Fruit fly (Drosophila melanogaster) whole organism, embryonic: ENCODE results near the gene CG3603.

ENCODE experiments used
- Abd-B ChIP-seq: fragments of 200-800 bp; sonication (Bioruptor generic); optimal IDR thresholded peaks from 2 replicates; lab custom pipeline; 2018; ENCODE audit warnings: missing biosample characterization, mild to moderate bottlenecking, missing genetic modification characterization, moderate library complexity
- Antp ChIP-seq: fragments of 200-800 bp; sonication (Bioruptor generic); optimal IDR thresholded peaks from 3 replicates; lab custom pipeline; 2016; ENCODE audit warnings: missing biosample characterization, missing genetic modification characterization
- Awh ChIP-seq: fragments of 200-800 bp; sonication (Bioruptor generic); IDR thresholded peaks from 2 replicates; pipeline ENCODE4, ENCODE4 v1.3.6; 2022; ENCODE audit warnings: missing biosample characterization, missing genetic modification characterization
- B-H2 ChIP-seq: fragments of 200-800 bp; sonication (Bioruptor generic); optimal IDR thresholded peaks from 2 replicates; lab custom pipeline; 2018; ENCODE audit warnings: missing biosample characterization, mild to moderate bottlenecking, missing genetic modification characterization
- Bgb ChIP-seq: fragments of 200-800 bp; sonication (Bioruptor generic); IDR thresholded peaks from 2 replicates; pipeline ENCODE4 v1.3.6; 2022; ENCODE audit warnings: missing biosample characterization, missing genetic modification characterization; ENCODE audit not compliant: partially characterized antibody
- BtbVII ChIP-seq: fragments of 200-800 bp; sonication (Bioruptor generic); optimal IDR thresholded peaks from 3 replicates; lab custom pipeline; 2017; ENCODE audit warnings: missing biosample characterization, mild to moderate bottlenecking, missing genetic modification characterization
- CG10979 ChIP-seq: fragments of 200-800 bp; sonication (Bioruptor generic); optimal IDR thresholded peaks from 2 replicates; lab custom pipeline; 2018; ENCODE audit warnings: missing biosample characterization, mild to moderate bottlenecking, missing genetic modification characterization, moderate library complexity
- CG11093 ChIP-seq: fragments of 200-800 bp; sonication (Bioruptor generic); IDR thresholded peaks from 3 replicates; pipeline ENCODE4 v1.3.6; 2022; ENCODE audit warnings: missing biosample characterization, missing genetic modification characterization
- CG12071 ChIP-seq: fragments of 200-800 bp; sonication (Bioruptor generic); optimal IDR thresholded peaks from 3 replicates; lab custom pipeline; 2018; ENCODE audit warnings: missing biosample characterization, mild to moderate bottlenecking, missing genetic modification characterization
- CG12219 ChIP-seq: fragments of 200-800 bp; sonication (Bioruptor generic); optimal IDR thresholded peaks from 3 replicates; lab custom pipeline; 2018; ENCODE audit warnings: missing biosample characterization, mild to moderate bottlenecking, missing genetic modification characterization
- CG13424 ChIP-seq: fragments of 200-800 bp; sonication (Bioruptor generic); optimal IDR thresholded peaks from 2 replicates; lab custom pipeline; 2019; ENCODE audit warnings: missing biosample characterization, mild to moderate bottlenecking, missing genetic modification characterization, moderate library complexity
- CG13775 ChIP-seq: fragments of 200-800 bp; sonication (Bioruptor generic); optimal IDR thresholded peaks from 3 replicates; lab custom pipeline; 2017; ENCODE audit warnings: missing biosample characterization, mild to moderate bottlenecking, missing genetic modification characterization
- CG14050 ChIP-seq: fragments of 200-800 bp; sonication (Bioruptor generic); IDR thresholded peaks from 3 replicates; pipeline ENCODE4 v1.3.6; 2022; ENCODE audit warnings: missing biosample characterization, missing genetic modification characterization
- CG14441 ChIP-seq: fragments of 200-800 bp; sonication (Bioruptor generic); IDR thresholded peaks from 2 replicates; pipeline ENCODE4 v1.3.6; 2022; ENCODE audit warnings: missing biosample characterization, missing genetic modification characterization
- CG17328 ChIP-seq: fragments of 200-800 bp; sonication (Bioruptor generic); IDR thresholded peaks from 2 replicates; pipeline ENCODE4 v1.3.6; 2022; ENCODE audit warnings: missing biosample characterization, missing genetic modification characterization
- CG17359 ChIP-seq: fragments of 200-800 bp; sonication (Bioruptor generic); optimal IDR thresholded peaks from 3 replicates; lab custom pipeline; 2018; ENCODE audit warnings: missing biosample characterization, mild to moderate bottlenecking, missing genetic modification characterization, moderate library complexity
- CG18262 ChIP-seq: fragments of 200-800 bp; optimal IDR thresholded peaks from 3 replicates; lab custom pipeline; 2019; ENCODE audit warnings: missing biosample characterization, mild to moderate bottlenecking, missing genetic modification characterization, moderate library complexity
- CG2202 ChIP-seq: fragments of 200-800 bp; sonication (Bioruptor generic); optimal IDR thresholded peaks from 2 replicates; lab custom pipeline; 2018; ENCODE audit warnings: missing biosample characterization, mild to moderate bottlenecking, missing genetic modification characterization
- CG30431 ChIP-seq: fragments of 200-800 bp; sonication (Bioruptor generic); optimal IDR thresholded peaks from 2 replicates; lab custom pipeline; 2017; ENCODE audit warnings: missing biosample characterization, missing genetic modification characterization
- CG32772 ChIP-seq: fragments of 200-800 bp; sonication (Bioruptor generic); IDR thresholded peaks from 2 replicates; pipeline ENCODE4 v1.3.6; 2022; ENCODE audit warnings: missing biosample characterization, missing genetic modification characterization
- CG34224 ChIP-seq: fragments of 200-800 bp; sonication (Bioruptor generic); IDR thresholded peaks from 3 replicates; pipeline ENCODE4 v1.3.6; 2022; ENCODE audit warnings: missing biosample characterization, missing genetic modification characterization; ENCODE audit not compliant: partially characterized antibody
- CG4820 ChIP-seq: fragments of 200-800 bp; sonication (Bioruptor generic); optimal IDR thresholded peaks from 3 replicates; lab custom pipeline; 2016; ENCODE audit warnings: missing biosample characterization, missing genetic modification characterization
- CG5180 ChIP-seq: fragments of 200-800 bp; sonication (Bioruptor generic); optimal IDR thresholded peaks from 3 replicates; lab custom pipeline; 2017; ENCODE audit warnings: missing biosample characterization, missing genetic modification characterization, mild to moderate bottlenecking, moderate library complexity, missing genetic modification reagents
- CG8290 ChIP-seq, 3 experiments: fragments of 200-800 bp; sonication (Bioruptor generic); optimal IDR thresholded peaks; 2 replicates each; lab custom pipeline; 2016 to 2019; ENCODE audit warnings: missing biosample characterization in 3 of 3, missing genetic modification characterization in 3 of 3, mild to moderate bottlenecking in 2 of 3, moderate library complexity in 1 of 3
- CTCF ChIP-seq: fragments of 200-800 bp; sonication (Bioruptor generic); optimal IDR thresholded peaks from 2 replicates; lab custom pipeline; 2017; ENCODE audit warnings: missing biosample characterization, mild to moderate bottlenecking, missing genetic modification characterization, moderate library complexity
- D19A ChIP-seq: fragments of 200-800 bp; optimal IDR thresholded peaks from 3 replicates; lab custom pipeline; 2019; ENCODE audit warnings: missing biosample characterization, mild to moderate bottlenecking, missing genetic modification characterization, moderate library complexity
- Ets65A ChIP-seq: fragments of 200-800 bp; sonication (Bioruptor generic); peaks from one replicate; lab custom pipeline; 2016; ENCODE audit warnings: missing biosample characterization, missing genetic modification characterization
- Ets97D ChIP-seq: fragments of 200-800 bp; sonication (Bioruptor generic); optimal IDR thresholded peaks from 3 replicates; lab custom pipeline; 2016; ENCODE audit warnings: missing biosample characterization, missing genetic modification characterization
- Hand ChIP-seq: fragments of 200-800 bp; sonication (Bioruptor generic); optimal IDR thresholded peaks from 2 replicates; lab custom pipeline; 2017; ENCODE audit warnings: mild to moderate bottlenecking, missing biosample characterization, missing genetic modification reagents, missing genetic modification characterization
- Mad ChIP-seq: fragments of 200-800 bp; sonication (Bioruptor generic); optimal IDR thresholded peaks from 2 replicates; lab custom pipeline; 2016; ENCODE audit warnings: missing biosample characterization, missing genetic modification characterization
- Nf-YC ChIP-seq: fragments of 200-800 bp; optimal IDR thresholded peaks from 3 replicates; lab custom pipeline; 2019; ENCODE audit warnings: missing biosample characterization, mild to moderate bottlenecking, missing genetic modification characterization, moderate library complexity
- Stat92E ChIP-seq, 3 experiments: fragments of >200 bp in 2 of 3; fragments of 200-800 bp in 1 of 3; sonication (Bioruptor generic) in 1 of 3; optimal IDR thresholded peaks; 2 replicates each; lab custom pipeline; 2017 to 2019; ENCODE audit warnings: missing biosample characterization in 3 of 3, missing genetic modification characterization in 3 of 3, mild to moderate bottlenecking in 1 of 3, moderate library complexity in 1 of 3
- YL-1 ChIP-seq: fragments of 200-800 bp; sonication (Bioruptor generic); optimal IDR thresholded peaks from 3 replicates; lab custom pipeline; 2017; ENCODE audit warnings: missing biosample characterization, mild to moderate bottlenecking, missing genetic modification characterization
- amos ChIP-seq: fragments of 200-800 bp; sonication (Bioruptor generic); IDR thresholded peaks from 2 replicates; pipeline ENCODE4 v1.3.6; 2022; ENCODE audit warnings: missing biosample characterization, missing genetic modification characterization; ENCODE audit not compliant: partially characterized antibody
- bab2 ChIP-seq: fragments of 200-800 bp; sonication (Bioruptor generic); optimal IDR thresholded peaks from 2 replicates; lab custom pipeline; 2016; ENCODE audit warnings: missing biosample characterization, missing genetic modification characterization
- bsh ChIP-seq, 2 experiments: fragments of 200-800 bp; sonication (Bioruptor generic); optimal IDR thresholded peaks; 2 replicates each; lab custom pipeline; 2017 to 2018; ENCODE audit warnings: mild to moderate bottlenecking in 2 of 2, missing biosample characterization in 2 of 2, missing genetic modification characterization in 2 of 2, moderate library complexity in 1 of 2
- dysf ChIP-seq: fragments of 200-800 bp; sonication (Bioruptor generic); IDR thresholded peaks from 3 replicates; pipeline ENCODE4 v1.3.6; 2022; ENCODE audit warnings: missing biosample characterization, missing genetic modification characterization
- emc ChIP-seq: fragments of 200-800 bp; sonication (Bioruptor generic); optimal IDR thresholded peaks from 2 replicates; lab custom pipeline; 2016; ENCODE audit warnings: missing biosample characterization, missing genetic modification characterization
- ewg ChIP-seq: fragments of 200-800 bp; sonication (Bioruptor generic); optimal IDR thresholded peaks from 3 replicates; lab custom pipeline; 2017; ENCODE audit warnings: mild to moderate bottlenecking, missing biosample characterization, missing genetic modification reagents, missing genetic modification characterization
- gem ChIP-seq: fragments of 200-800 bp; sonication (Bioruptor generic); optimal IDR thresholded peaks from 2 replicates; lab custom pipeline; 2019; ENCODE audit warnings: missing biosample characterization, mild to moderate bottlenecking, missing genetic modification characterization, moderate library complexity
- hbn ChIP-seq: fragments of 200-800 bp; sonication (Bioruptor generic); IDR thresholded peaks from 2 replicates; pipeline ENCODE4 v1.3.6; 2022; ENCODE audit warnings: missing biosample characterization, missing genetic modification characterization; ENCODE audit not compliant: partially characterized antibody
- jumu ChIP-seq: fragments of 200-800 bp; sonication (Bioruptor generic); optimal IDR thresholded peaks from 3 replicates; lab custom pipeline; 2016; ENCODE audit warnings: missing biosample characterization, missing genetic modification characterization
- ken ChIP-seq: fragments of 200-800 bp; sonication (Bioruptor generic); IDR thresholded peaks from 3 replicates; pipeline ENCODE4 v1.3.6; 2022; ENCODE audit warnings: missing biosample characterization, missing genetic modification characterization
- knrl ChIP-seq: fragments of 200-800 bp; sonication (Bioruptor generic); IDR thresholded peaks from 3 replicates; pipeline ENCODE4 v1.3.6; 2022; ENCODE audit warnings: missing biosample characterization, missing genetic modification characterization; ENCODE audit not compliant: partially characterized antibody
- nmo ChIP-seq: fragments of 200-800 bp; sonication (Bioruptor generic); optimal IDR thresholded peaks from 2 replicates; lab custom pipeline; 2018; ENCODE audit warnings: missing biosample characterization, mild to moderate bottlenecking, missing genetic modification characterization, moderate library complexity
- prd ChIP-seq, 3 experiments: fragments of >200 bp in 2 of 3; fragments of 200-800 bp in 1 of 3; sonication (Bioruptor generic) in 1 of 3; optimal IDR thresholded peaks in 2 of 3; IDR thresholded peaks in 1 of 3; 2 replicates in 2 of 3; 3 replicates in 1 of 3; pipeline versions ENCODE4 v1.3.6 to Lab custom; 2017 to 2022; ENCODE audit warnings: missing biosample characterization in 1 of 3, missing genetic modification characterization in 1 of 3
- schlank ChIP-seq: fragments of 200-800 bp; sonication (Bioruptor generic); optimal IDR thresholded peaks from 2 replicates; lab custom pipeline; 2018; ENCODE audit warnings: missing biosample characterization, mild to moderate bottlenecking, missing genetic modification characterization
- sisA ChIP-seq: fragments of 200-800 bp; sonication (Bioruptor generic); IDR thresholded peaks from 2 replicates; pipeline ENCODE4 v1.3.6; 2022; ENCODE audit warnings: missing biosample characterization, missing genetic modification characterization
- so ChIP-seq: fragments of 200-800 bp; sonication (Bioruptor generic); IDR thresholded peaks from 3 replicates; pipeline ENCODE4 v1.3.6; 2022; ENCODE audit warnings: missing biosample characterization, missing genetic modification characterization
- tll ChIP-seq, 2 experiments: fragments of 200-800 bp in 1 of 2; fragments of >200 bp in 1 of 2; sonication (Bioruptor generic) in 1 of 2; optimal IDR thresholded peaks; 2 replicates each; lab custom pipeline; 2017 to 2019; ENCODE audit warnings: missing biosample characterization in 2 of 2, missing genetic modification characterization in 2 of 2, mild to moderate bottlenecking in 1 of 2, moderate library complexity in 1 of 2

Gene CG3603

DNA sequence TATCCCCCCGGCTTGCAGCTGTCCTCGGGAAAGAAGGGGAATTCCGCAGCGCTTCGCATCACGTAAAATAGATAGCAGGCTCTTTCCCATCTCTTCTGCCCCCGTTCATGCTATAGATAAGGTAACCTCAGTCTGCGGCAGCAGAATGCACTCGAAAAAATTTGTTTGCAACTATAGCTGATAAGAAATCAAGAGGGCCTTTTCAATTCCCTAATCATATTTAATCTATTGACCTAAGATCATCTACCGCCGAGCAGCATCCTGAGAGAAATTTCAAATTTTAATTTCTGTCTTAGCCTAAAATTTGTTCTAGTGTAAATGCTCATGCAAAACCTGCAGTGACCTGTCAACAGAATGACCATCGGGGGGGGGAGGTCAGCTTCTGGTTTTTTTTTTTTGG is 8.8 kb downstream of the CG3603 start (continued):
- TF ChIP-seq BtbVII (no peak), CG13775 (GFP tag; lab: Kevin White, UChicago) (no peak), CG12071 (no peak), Nf-YC (tag; lab: Kevin White, UChicago) (no peak), Awh (GFP tag; lab: Robert Waterston, UW) (no peak), CG13424 (no peak), hbn (GFP tag; lab: Robert Waterston, UW) (no peak), CG11093 (GFP tag; lab: Robert Waterston, UW) (no peak), CG2202 (tag; lab: Kevin White, UChicago) (no peak), Stat92E (GFP tag; optimal IDR thresholded peaks at IDR 0.05; lab: Kevin White, UChicago) (no peak), CTCF (no peak), CG14050 (no peak), bab2 (GFP tag; lab: Kevin White, UChicago) (no peak), emc (no peak), CG8290 (GFP tag; optimal IDR thresholded peaks at IDR 0.05; lab: Kevin White, UChicago) (no peak), CG8290 (tag; optimal IDR thresholded peaks at IDR 0.05; lab: Kevin White, UChicago) (peak in 1 of 2 experiments; percentile 4), Abd-B (GFP tag; lab: Kevin White, UChicago) (no peak), dysf (GFP tag; lab: Robert Waterston, UW) (no peak), D19A (tag; lab: Kevin White, UChicago) (no peak), CG30431 (GFP tag; lab: Kevin White, UChicago) (no peak), Antp (GFP tag; lab: Kevin White, UChicago) (no peak), bsh (GFP tag; optimal IDR thresholded peaks at IDR 0.05; lab: Kevin White, UChicago) (peak in 1 of 2 experiments; percentile 23), ewg (GFP tag; lab: Kevin White, UChicago) (no peak), ken (GFP tag; lab: Robert Waterston, UW) (no peak), knrl (GFP tag; lab: Robert Waterston, UW) (no peak), CG12219 (GFP tag; lab: Kevin White, UChicago) (no peak), sisA (GFP tag; lab: Robert Waterston, UW) (no peak), Ets97D (no peak), Hand (GFP tag; lab: Kevin White, UChicago) (no peak), CG17359 (tag; lab: Kevin White, UChicago) (no peak), tll (GFP tag; optimal IDR thresholded peaks at IDR 0.05; lab: Kevin White, UChicago) (no peak), amos (GFP tag; lab: Robert Waterston, UW) (no peak), YL-1 (no peak), CG34224 (GFP tag; lab: Robert Waterston, UW) (no peak), Mad (GFP tag; lab: Kevin White, UChicago) (no peak), schlank (tag; lab: Kevin White, UChicago) (no peak), CG4820 (GFP tag; lab: Kevin White, UChicago) (peak; percentile 7), gem (tag; lab: Kevin White, UChicago) (peak; percentile 33), Bgb (GFP tag; lab: Robert Waterston, UW) (no peak), CG17328 (GFP tag; lab: Robert Waterston, UW) (no peak), CG5180 (GFP tag; lab: Kevin White, UChicago) (no peak), CG14441 (GFP tag; lab: Robert Waterston, UW) (0 out of 2 replicates have a peak, but pooled peaks have one; percentile 12), Ets65A (no peak), jumu (GFP tag; lab: Kevin White, UChicago) (no peak), CG10979 (tag; lab: Kevin White, UChicago) (peak; percentile 37), CG32772 (GFP tag; lab: Robert Waterston, UW) (no peak), CG18262 (peak; percentile 1), B-H2 (no peak), prd (optimal IDR thresholded peaks at IDR 0.05; lab: Kevin White, UChicago) (no peak), prd (GFP tag; IDR thresholded peaks at IDR 0.05; lab: Robert Waterston, UW) (peak; percentile 52; the same call in 1 of the 3 replicates), nmo (GFP tag; lab: Kevin White, UChicago) (peak; percentile 11), so (GFP tag; lab: Robert Waterston, UW) (no peak)
